Fruit fly (Drosophila melanogaster) whole organism, embryonic: ENCODE measurements around the gene CG8117.

Experiments used
- ATbp ChIP-seq: fragments of 200-800 bp; sonication (Bioruptor generic); optimal IDR thresholded peaks from 2 replicates; lab custom pipeline; 2017; ENCODE audit warnings: missing biosample characterization, mild to moderate bottlenecking, missing genetic modification characterization, missing genetic modification reagents
- Adf1 ChIP-seq: fragments of 200-800 bp; sonication (Bioruptor generic); IDR thresholded peaks from 2 replicates; pipeline ENCODE4 v1.3.6; 2022; ENCODE audit warnings: missing biosample characterization, missing genetic modification characterization
- Antp ChIP-seq: fragments of 200-800 bp; sonication (Bioruptor generic); optimal IDR thresholded peaks from 3 replicates; lab custom pipeline; 2016; ENCODE audit warnings: missing biosample characterization, missing genetic modification characterization
- Asciz ChIP-seq: fragments of 200-800 bp; sonication (Bioruptor generic); optimal IDR thresholded peaks from 2 replicates; lab custom pipeline; 2017; ENCODE audit warnings: missing biosample characterization, mild to moderate bottlenecking, missing genetic modification characterization, missing genetic modification reagents
- Atf-2 ChIP-seq: fragments of 200-800 bp; sonication (Bioruptor generic); optimal IDR thresholded peaks from 2 replicates; lab custom pipeline; 2016; ENCODE audit warnings: missing biosample characterization, missing genetic modification characterization
- CG11456 ChIP-seq: fragments of 200-800 bp; sonication (Bioruptor generic); IDR thresholded peaks from 3 replicates; pipeline ENCODE4 v1.3.6; 2022; ENCODE audit warnings: missing biosample characterization, missing genetic modification characterization
- CG11695 ChIP-seq: fragments of 200-800 bp; sonication (Bioruptor generic); IDR thresholded peaks from 3 replicates; pipeline ENCODE4 v1.3.6; 2022; ENCODE audit warnings: missing biosample characterization, missing genetic modification characterization
- CG12071 ChIP-seq: fragments of 200-800 bp; sonication (Bioruptor generic); optimal IDR thresholded peaks from 3 replicates; lab custom pipeline; 2018; ENCODE audit warnings: missing biosample characterization, mild to moderate bottlenecking, missing genetic modification characterization
- CG12155 ChIP-seq: fragments of 200-800 bp; sonication (Bioruptor generic); optimal IDR thresholded peaks from 3 replicates; lab custom pipeline; 2016; ENCODE audit warnings: missing biosample characterization, missing genetic modification characterization
- CG13894 ChIP-seq: fragments of 200-800 bp; sonication (Bioruptor generic); optimal IDR thresholded peaks from 3 replicates; lab custom pipeline; 2018; ENCODE audit warnings: missing biosample characterization, mild to moderate bottlenecking, missing genetic modification characterization, moderate library complexity
- CG14441 ChIP-seq: fragments of 200-800 bp; sonication (Bioruptor generic); IDR thresholded peaks from 2 replicates; pipeline ENCODE4 v1.3.6; 2022; ENCODE audit warnings: missing biosample characterization, missing genetic modification characterization
- CG16863 ChIP-seq: fragments of 200-800 bp; sonication (Bioruptor generic); optimal IDR thresholded peaks from 3 replicates; lab custom pipeline; 2016; ENCODE audit warnings: missing biosample characterization, missing genetic modification characterization
- CG17186 ChIP-seq: fragments of 200-800 bp; sonication (Bioruptor generic); optimal IDR thresholded peaks from 3 replicates; lab custom pipeline; 2017; ENCODE audit warnings: missing biosample characterization, missing genetic modification reagents, missing genetic modification characterization
- CG1792 ChIP-seq: fragments of 200-800 bp; sonication (Bioruptor generic); optimal IDR thresholded peaks from 2 replicates; lab custom pipeline; 2016; ENCODE audit warnings: missing biosample characterization, missing genetic modification characterization
- CG2129 ChIP-seq: fragments of 200-800 bp; sonication (Bioruptor generic); IDR thresholded peaks from 2 replicates; pipeline ENCODE4 v1.3.6; 2022; ENCODE audit warnings: missing biosample characterization, missing genetic modification characterization; ENCODE audit not compliant: partially characterized antibody
- CG3065 ChIP-seq: fragments of 200-800 bp; sonication (Bioruptor generic); optimal IDR thresholded peaks from 2 replicates; lab custom pipeline; 2016; ENCODE audit warnings: missing biosample characterization, missing genetic modification characterization
- CG32772 ChIP-seq: fragments of 200-800 bp; sonication (Bioruptor generic); IDR thresholded peaks from 2 replicates; pipeline ENCODE4 v1.3.6; 2022; ENCODE audit warnings: missing biosample characterization, missing genetic modification characterization
- CG4617 ChIP-seq: fragments of 200-800 bp; sonication (Bioruptor generic); optimal IDR thresholded peaks from 3 replicates; lab custom pipeline; 2016; ENCODE audit warnings: missing biosample characterization, missing genetic modification characterization, borderline replicate concordance
- CG6813 ChIP-seq: fragments of 200-800 bp; sonication (Bioruptor generic); optimal IDR thresholded peaks from 2 replicates; lab custom pipeline; 2017; ENCODE audit warnings: missing biosample characterization, missing genetic modification characterization, mild to moderate bottlenecking, moderate library complexity, missing genetic modification reagents
- CG8388 ChIP-seq: fragments of 200-800 bp; sonication (Bioruptor generic); optimal IDR thresholded peaks from 2 replicates; lab custom pipeline; 2019; ENCODE audit warnings: missing biosample characterization, mild to moderate bottlenecking, missing genetic modification characterization, moderate library complexity
- CG9727 ChIP-seq: fragments of 200-800 bp; sonication (Bioruptor generic); optimal IDR thresholded peaks from 3 replicates; lab custom pipeline; 2017; ENCODE audit warnings: missing biosample characterization, mild to moderate bottlenecking, missing genetic modification characterization
- CHES-1-like ChIP-seq: fragments of 200-800 bp; sonication (Bioruptor generic); optimal IDR thresholded peaks from 2 replicates; lab custom pipeline; 2016; ENCODE audit warnings: missing biosample characterization, missing genetic modification characterization
- Camta ChIP-seq: fragments of 200-800 bp; sonication (Bioruptor generic); optimal IDR thresholded peaks from 2 replicates; lab custom pipeline; 2016; ENCODE audit warnings: missing biosample characterization, missing genetic modification characterization
- Dref ChIP-seq: fragments of 200-800 bp; sonication (Bioruptor generic); IDR thresholded peaks from 2 replicates; pipeline ENCODE4 v1.3.6; 2022; ENCODE audit warnings: missing biosample characterization, missing genetic modification characterization
- Drgx ChIP-seq: fragments of 200-800 bp; sonication (Bioruptor generic); IDR thresholded peaks from 2 replicates; pipeline ENCODE4 v1.3.6; 2022; ENCODE audit warnings: missing biosample characterization, missing genetic modification characterization
- ERR ChIP-seq: fragments of 200-800 bp; sonication (Bioruptor generic); optimal IDR thresholded peaks from 2 replicates; lab custom pipeline; 2016; ENCODE audit warnings: missing biosample characterization, missing genetic modification characterization
- Fer2 ChIP-seq: fragments of 200-800 bp; sonication (Bioruptor generic); optimal IDR thresholded peaks from 2 replicates; lab custom pipeline; 2018; ENCODE audit warnings: missing biosample characterization, mild to moderate bottlenecking, missing genetic modification characterization, moderate library complexity
- GATAe ChIP-seq: fragments of 200-800 bp; sonication (Bioruptor generic); conservative IDR thresholded peaks from 2 replicates; pipeline ENCODE4 v1.3.6; 2022; ENCODE audit warnings: missing biosample characterization, missing genetic modification characterization
- H2.0 ChIP-seq: fragments of 200-800 bp; sonication (Bioruptor generic); IDR thresholded peaks from 2 replicates; pipeline ENCODE4 v1.3.6; 2022; ENCODE audit warnings: missing biosample characterization, missing genetic modification characterization
- HLHmδ ChIP-seq: fragments of 200-800 bp; sonication (Bioruptor generic); optimal IDR thresholded peaks from 2 replicates; lab custom pipeline; 2018; ENCODE audit warnings: missing biosample characterization, mild to moderate bottlenecking, missing genetic modification characterization, moderate library complexity
- HmgZ ChIP-seq: fragments of 200-800 bp; sonication (Bioruptor generic); optimal IDR thresholded peaks from 2 replicates; lab custom pipeline; 2018; ENCODE audit warnings: missing biosample characterization, mild to moderate bottlenecking, missing genetic modification characterization
- Lpt ChIP-seq: fragments of >200 bp; optimal IDR thresholded peaks from 2 replicates; lab custom pipeline; 2018; ENCODE audit warnings: missing biosample characterization, missing genetic modification characterization
- NK7.1 ChIP-seq: fragments of 200-800 bp; sonication (Bioruptor generic); optimal IDR thresholded peaks from 3 replicates; lab custom pipeline; 2016; ENCODE audit warnings: missing biosample characterization, missing genetic modification characterization
- Oli ChIP-seq: fragments of 200-800 bp; sonication (Bioruptor generic); optimal IDR thresholded peaks from 2 replicates; lab custom pipeline; 2018; ENCODE audit warnings: missing biosample characterization, mild to moderate bottlenecking, missing genetic modification characterization, moderate library complexity
- PHDP ChIP-seq: fragments of 200-800 bp; sonication (Bioruptor generic); optimal IDR thresholded peaks from 3 replicates; lab custom pipeline; 2018; ENCODE audit warnings: missing biosample characterization, mild to moderate bottlenecking, missing genetic modification characterization, moderate library complexity
- Stat92E ChIP-seq, 3 experiments: fragments of >200 bp in 2 of 3; fragments of 200-800 bp in 1 of 3; sonication (Bioruptor generic) in 1 of 3; optimal IDR thresholded peaks; 2 replicates each; lab custom pipeline; 2017 to 2019; ENCODE audit warnings: missing biosample characterization in 3 of 3, missing genetic modification characterization in 3 of 3, mild to moderate bottlenecking in 1 of 3, moderate library complexity in 1 of 3
- ac ChIP-seq: fragments of 200-800 bp; sonication (Bioruptor generic); optimal IDR thresholded peaks from 3 replicates; lab custom pipeline; 2017; ENCODE audit warnings: missing biosample characterization, mild to moderate bottlenecking, missing genetic modification characterization
- ap ChIP-seq: fragments of 200-800 bp; sonication (Bioruptor generic); IDR thresholded peaks from 2 replicates; pipeline ENCODE4 v1.3.6; 2022; ENCODE audit warnings: missing biosample characterization, missing genetic modification characterization
- ase ChIP-seq: fragments of 200-800 bp; sonication (Bioruptor generic); IDR thresholded peaks from 3 replicates; pipeline ENCODE4 v1.3.6; 2022; ENCODE audit warnings: missing biosample characterization, missing genetic modification characterization
- dmrt11E ChIP-seq: fragments of 200-800 bp; sonication (Bioruptor generic); optimal IDR thresholded peaks from 3 replicates; lab custom pipeline; 2018; ENCODE audit warnings: missing biosample characterization, mild to moderate bottlenecking, missing genetic modification characterization, moderate library complexity
- gce ChIP-seq: fragments of 200-800 bp; sonication (Bioruptor generic); IDR thresholded peaks from 3 replicates; pipeline ENCODE4 v1.3.6; 2022; ENCODE audit warnings: missing biosample characterization, missing genetic modification characterization
- gem ChIP-seq: fragments of 200-800 bp; sonication (Bioruptor generic); optimal IDR thresholded peaks from 2 replicates; lab custom pipeline; 2019; ENCODE audit warnings: missing biosample characterization, mild to moderate bottlenecking, missing genetic modification characterization, moderate library complexity
- gro ChIP-seq: fragments of 200-800 bp; sonication (Bioruptor generic); optimal IDR thresholded peaks from 2 replicates; lab custom pipeline; 2016; ENCODE audit warnings: missing biosample characterization, missing genetic modification characterization
- kni ChIP-seq: fragments of 200-800 bp; sonication (Bioruptor generic); optimal IDR thresholded peaks from 3 replicates; lab custom pipeline; 2017; ENCODE audit warnings: mild to moderate bottlenecking, missing biosample characterization, missing genetic modification reagents, missing genetic modification characterization
- sd ChIP-seq: fragments of 200-800 bp; sonication (Bioruptor generic); optimal IDR thresholded peaks from 3 replicates; lab custom pipeline; 2018; ENCODE audit warnings: missing biosample characterization, mild to moderate bottlenecking, missing genetic modification characterization, moderate library complexity
- sens-2 ChIP-seq: fragments of 200-800 bp; sonication (Bioruptor generic); IDR thresholded peaks from 2 replicates; pipeline ENCODE4 v1.3.6; 2022; ENCODE audit warnings: missing biosample characterization, missing genetic modification characterization
- seq ChIP-seq: fragments of 200-800 bp; sonication (Bioruptor generic); IDR thresholded peaks from 2 replicates; pipeline ENCODE4 v1.3.6; 2022; ENCODE audit warnings: missing biosample characterization, missing genetic modification characterization
- sim ChIP-seq: fragments of 200-800 bp; sonication (Bioruptor generic); IDR thresholded peaks from 2 replicates; pipeline ENCODE4 v1.3.6; 2022; ENCODE audit warnings: missing biosample characterization, missing genetic modification characterization
- sob ChIP-seq: fragments of 200-800 bp; sonication (Bioruptor generic); IDR thresholded peaks from 2 replicates; pipeline ENCODE4 v1.3.6; 2022; ENCODE audit warnings: missing biosample characterization, missing genetic modification characterization
- ssp ChIP-seq: fragments of 200-800 bp; sonication (Bioruptor generic); IDR thresholded peaks from 2 replicates; pipeline ENCODE4 v1.3.6; 2022; ENCODE audit warnings: missing biosample characterization, missing genetic modification characterization
- vvl ChIP-seq: fragments of 200-800 bp; sonication (Bioruptor generic); IDR thresholded peaks from 2 replicates; pipeline ENCODE4 v1.3.6; 2022; ENCODE audit warnings: missing biosample characterization, missing genetic modification characterization

CG8117 gene

dm6 chrX:15622970-15623402 lies 21.0 kb upstream of the CG8117 start (continued):
- peak; percentile 57 for TF ChIP-seq CG16863
- peak; percentile 55 for TF ChIP-seq CG8388
- no peak; the same call in 1 of the 2 replicates for TF ChIP-seq GATAe (GFP tag; lab: Robert Waterston, UW)
- TF ChIP-seq H2.0 (GFP tag; lab: Robert Waterston, UW), result peak; percentile 86
- TF ChIP-seq HmgZ (tag; lab: Kevin White, UChicago), result peak; percentile 68
- TF ChIP-seq Asciz, result peak; percentile 67
- peak; percentile 52 for TF ChIP-seq NK7.1 (GFP tag; lab: Kevin White, UChicago)
- peak; percentile 70 for TF ChIP-seq ssp
- TF ChIP-seq ERR (GFP tag; lab: Kevin White, UChicago), result peak; percentile 67
- TF ChIP-seq Camta (GFP tag; lab: Kevin White, UChicago), result peak; percentile 49
- TF ChIP-seq CG12071 (GFP tag; lab: Kevin White, UChicago), result peak; percentile 73
- TF ChIP-seq vvl (GFP tag; lab: Robert Waterston, UW), result peak; percentile 93
- TF ChIP-seq sd, result peak; percentile 30
- TF ChIP-seq seq (GFP tag; lab: Robert Waterston, UW), result peak; percentile 83
- peak; percentile 69 for TF ChIP-seq sens-2 (GFP tag; lab: Robert Waterston, UW)
- peak; percentile 68 for TF ChIP-seq CG1792 (GFP tag; lab: Kevin White, UChicago)
- no peak for TF ChIP-seq Dref (GFP tag; lab: Robert Waterston, UW)
- TF ChIP-seq Oli (tag; lab: Kevin White, UChicago), result peak; percentile 76
- peak; percentile 48 for TF ChIP-seq gro (GFP tag; lab: Kevin White, UChicago)
- TF ChIP-seq CG2129, result no peak
- peak; percentile 83 for TF ChIP-seq CG32772 (GFP tag; lab: Robert Waterston, UW)
- TF ChIP-seq ase, result peak; percentile 78
- TF ChIP-seq Adf1 (GFP tag; lab: Robert Waterston, UW), result peak; percentile 37
- TF ChIP-seq sim (GFP tag; lab: Robert Waterston, UW), result peak; percentile 25; the same call in 1 of the 2 replicates
- no peak for TF ChIP-seq Stat92E (GFP tag; optimal IDR thresholded peaks at IDR 0.05; lab: Kevin White, UChicago)
- TF ChIP-seq Antp (GFP tag; lab: Kevin White, UChicago), result peak; percentile 92
- peak; percentile 87 for TF ChIP-seq sob (GFP tag; lab: Robert Waterston, UW)
- no peak for TF ChIP-seq kni (GFP tag; lab: Kevin White, UChicago)
- TF ChIP-seq gem (tag; lab: Kevin White, UChicago), result peak; percentile 85
- no peak for TF ChIP-seq Lpt (GFP tag; lab: Kevin White, UChicago)
- peak; percentile 91 for TF ChIP-seq CG11456 (GFP tag; lab: Robert Waterston, UW)
- TF ChIP-seq ATbp, result peak; percentile 77
- peak; percentile 42 for TF ChIP-seq Atf-2 (GFP tag; lab: Kevin White, UChicago)
- peak; percentile 12 for TF ChIP-seq CG17186 (GFP tag; lab: Kevin White, UChicago)
- peak; percentile 69 for TF ChIP-seq ap
- TF ChIP-seq CHES-1-like (GFP tag; lab: Kevin White, UChicago), result peak; percentile 64
- TF ChIP-seq Drgx (GFP tag; lab: Robert Waterston, UW), result peak; percentile 87
- no peak for TF ChIP-seq CG13894 (tag; lab: Kevin White, UChicago)
- TF ChIP-seq CG12155 (GFP tag; lab: Kevin White, UChicago), result peak; percentile 67
- peak; percentile 31 for TF ChIP-seq CG6813 (GFP tag; lab: Kevin White, UChicago)
- TF ChIP-seq ac (GFP tag; lab: Kevin White, UChicago), result no peak
- TF ChIP-seq CG4617 (GFP tag; lab: Kevin White, UChicago), result peak; percentile 13
- TF ChIP-seq HLHmδ (GFP tag; lab: Kevin White, UChicago), result no peak
- TF ChIP-seq CG11695 (GFP tag; lab: Robert Waterston, UW), result peak; percentile 86
- peak; percentile 8 for TF ChIP-seq CG3065 (GFP tag; lab: Kevin White, UChicago)
- TF ChIP-seq gce (GFP tag; lab: Robert Waterston, UW), result peak; percentile 71; the same call in 2 of the 3 replicates
- TF ChIP-seq PHDP, result peak; percentile 70
- peak; percentile 51 for TF ChIP-seq CG9727 (GFP tag; lab: Kevin White, UChicago)
- no peak for TF ChIP-seq dmrt11E (tag; lab: Kevin White, UChicago)
- TF ChIP-seq Fer2 (tag; lab: Kevin White, UChicago), result peak; percentile 29
- peak; percentile 88 for TF ChIP-seq CG14441
